Fruit fly (Drosophila melanogaster) whole organism, embryonic: ENCODE results near the gene akirin.

Experiments
- NC2β ChIP-seq: fragments of 200-800 bp; sonication (Bioruptor generic); optimal IDR thresholded peaks from 2 replicates; lab custom pipeline; 2016; ENCODE audit warnings: missing biosample characterization, missing genetic modification characterization
- Vsx1 ChIP-seq: fragments of 200-800 bp; sonication (Bioruptor generic); optimal IDR thresholded peaks from 2 replicates; lab custom pipeline; 2017; ENCODE audit warnings: missing biosample characterization, mild to moderate bottlenecking, missing genetic modification characterization, missing genetic modification reagents
- bowl ChIP-seq: fragments of 200-800 bp; sonication (Bioruptor generic); IDR thresholded peaks from 2 replicates; pipeline ENCODE4 v1.3.6; 2022; ENCODE audit warnings: missing biosample characterization, missing genetic modification characterization
- ewg ChIP-seq: fragments of 200-800 bp; sonication (Bioruptor generic); optimal IDR thresholded peaks from 3 replicates; lab custom pipeline; 2017; ENCODE audit warnings: mild to moderate bottlenecking, missing biosample characterization, missing genetic modification reagents, missing genetic modification characterization

DNA sequence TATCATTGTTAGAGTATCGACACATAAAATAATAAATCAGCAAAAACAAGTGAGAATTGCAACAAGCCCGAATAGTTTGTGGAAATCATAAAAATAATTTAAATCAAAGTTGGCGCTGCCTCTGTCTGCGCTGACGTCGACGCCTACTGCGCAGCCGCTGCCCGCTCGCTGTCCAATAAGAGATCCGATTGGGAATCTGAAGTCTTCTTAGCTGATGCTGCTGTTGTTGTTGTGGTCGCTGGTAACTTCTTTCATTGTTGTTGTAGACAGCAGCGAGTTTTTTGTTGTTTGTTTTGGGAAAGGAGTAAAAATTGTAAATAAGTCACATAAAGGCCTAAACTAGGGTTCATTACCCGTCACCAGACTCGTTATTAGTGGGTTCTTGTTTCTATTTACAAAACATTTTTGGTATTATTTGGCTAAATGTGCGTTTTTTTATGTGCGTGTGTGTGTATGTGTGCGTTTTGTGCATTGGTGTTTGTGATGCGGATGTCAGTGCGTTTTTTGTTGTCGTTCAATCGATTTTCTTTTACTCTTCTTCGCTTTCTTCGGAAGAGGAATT, 4.8 kb upstream of the akirin start:
- TF ChIP-seq NC2β (no peak), ewg (GFP tag; lab: Kevin White, UChicago) (no peak), Vsx1 (GFP tag; lab: Kevin White, UChicago) (no peak), bowl (GFP tag; lab: Robert Waterston, UW) (no peak)
